Worm (Caenorhabditis elegans): ENCODE data around the gene K12H6.2.
A peak's percentile ranks its signal among the peaks of the same experiment; 100 is the strongest.

DNA sequence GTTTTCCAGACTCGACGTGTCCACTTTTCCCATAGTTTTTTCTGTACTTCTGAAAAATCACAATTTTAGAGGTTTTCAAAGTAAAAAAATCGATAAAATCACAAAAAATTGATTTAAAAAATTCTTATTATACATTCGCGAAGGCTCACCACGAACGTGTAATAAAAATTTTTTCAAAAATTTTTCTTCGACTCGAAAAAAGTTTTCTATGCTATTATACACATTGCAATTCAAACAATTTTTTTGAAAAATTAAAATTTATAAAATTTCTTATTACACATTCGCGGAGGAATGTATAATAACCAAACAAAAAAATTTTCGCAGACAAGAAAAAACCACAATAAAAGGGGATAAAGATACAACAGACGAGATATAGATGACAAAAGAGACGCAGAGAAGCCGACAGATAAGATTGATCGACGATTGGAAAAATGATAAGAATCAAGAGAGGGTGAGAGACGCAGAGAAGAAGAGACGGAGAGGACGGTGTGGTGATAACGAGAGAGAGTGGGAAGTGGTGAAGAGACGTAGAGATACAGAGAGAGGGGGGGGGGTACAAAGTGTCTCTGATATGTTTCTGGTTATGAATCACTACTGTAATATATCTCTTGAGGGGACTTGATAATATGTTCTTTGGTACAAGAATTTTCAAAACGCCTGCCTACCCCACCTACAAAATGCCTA is 14.7 kb downstream of the K12H6.2 start, which contains the start of gene nhr-119:
- peak; percentile 38 for TF ChIP-seq W03F9.2 (tag; optimal IDR thresholded peaks at IDR 0.05)
- TF ChIP-seq him-1 (tag; optimal IDR thresholded peaks at IDR 0.05) = no peak
- no peak for TF ChIP-seq dao-5 (tag; optimal IDR thresholded peaks at IDR 0.05)
